Fruit fly (Drosophila melanogaster): Measurements from ENCODE around the gene CG34178.
A peak's percentile ranks its signal among the peaks of the same experiment; 100 is the strongest.

Gene CG34178

DNA sequence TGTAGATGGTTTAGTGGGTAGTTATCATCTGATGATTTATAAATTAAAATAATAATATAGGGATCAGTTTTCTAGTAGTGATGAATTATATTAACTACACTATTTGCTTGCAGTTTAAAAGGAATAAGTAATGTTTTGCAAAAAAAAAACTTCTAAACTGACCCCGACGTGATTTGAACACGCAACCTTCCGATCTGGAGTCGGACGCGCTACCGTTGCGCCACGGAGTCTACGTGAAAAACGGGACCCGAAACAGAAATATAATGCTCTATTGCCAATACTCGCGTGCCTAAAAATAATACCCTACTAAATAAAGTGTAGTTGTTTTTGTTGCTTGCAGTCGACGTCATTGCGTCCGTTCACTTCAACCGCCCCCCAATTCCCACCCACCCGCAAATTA, 14.9 kb upstream of the CG34178 start (continued):
- peak; percentile 22 for TF ChIP-seq D19A (tag; optimal IDR thresholded peaks at IDR 0.05)
- peak; percentile 67 for TF ChIP-seq bbx (GFP tag; IDR thresholded peaks at IDR 0.05; ENCODE audit: partially characterized antibody)
- TF ChIP-seq CG6254 (GFP tag; optimal IDR thresholded peaks at IDR 0.05), result no peak
- TF ChIP-seq CG6683 (GFP tag; optimal IDR thresholded peaks at IDR 0.05), result no peak
- peak; percentile 42; the same call in 1 of the 3 replicates for TF ChIP-seq knrl (GFP tag; IDR thresholded peaks at IDR 0.05; ENCODE audit: partially characterized antibody)
- TF ChIP-seq CG15479 (GFP tag; optimal IDR thresholded peaks at IDR 0.05), result peak; percentile 24
- TF ChIP-seq usp (GFP tag; optimal IDR thresholded peaks at IDR 0.05), result no peak
- no peak for TF ChIP-seq CG6654 (GFP tag; optimal IDR thresholded peaks at IDR 0.05)
- TF ChIP-seq tna (GFP tag; IDR thresholded peaks at IDR 0.05; ENCODE audit: partially characterized antibody), result peak; percentile 21; the same call in 1 of the 2 replicates
- TF ChIP-seq MTF-1 (GFP tag; optimal IDR thresholded peaks at IDR 0.05; ENCODE audit: borderline replicate concordance), result no peak
- TF ChIP-seq nerfin-1 (tag; optimal IDR thresholded peaks at IDR 0.05), result no peak
- no peak for TF ChIP-seq ATbp (GFP tag; optimal IDR thresholded peaks at IDR 0.05)
- TF ChIP-seq sisA (GFP tag; IDR thresholded peaks at IDR 0.05), result no peak
- TF ChIP-seq Meics (GFP tag; optimal IDR thresholded peaks at IDR 0.05), result no peak
- TF ChIP-seq crol (GFP tag; IDR thresholded peaks at IDR 0.05), result peak; percentile 54; the same call in 1 of the 2 replicates
- TF ChIP-seq Opbp (GFP tag; IDR thresholded peaks at IDR 0.05; ENCODE audit: partially characterized antibody), result peak; percentile 69; the same call in 2 of the 3 replicates
- no peak for TF ChIP-seq dati (GFP tag; IDR thresholded peaks at IDR 0.05)
- TF ChIP-seq Adf1 (GFP tag; IDR thresholded peaks at IDR 0.05), result no peak
- TF ChIP-seq schlank (tag; optimal IDR thresholded peaks at IDR 0.05), result no peak
- TF ChIP-seq BtbVII (GFP tag; optimal IDR thresholded peaks at IDR 0.05), result no peak
- TF ChIP-seq CG10267 (tag; optimal IDR thresholded peaks at IDR 0.05), result no peak
- TF ChIP-seq CG14860 (GFP tag; IDR thresholded peaks at IDR 0.05; ENCODE audit: partially characterized antibody), result peak; percentile 59
- TF ChIP-seq CG34376 (GFP tag; optimal IDR thresholded peaks at IDR 0.05), result no peak
- TF ChIP-seq D (optimal IDR thresholded peaks at IDR 0.05), result no peak
- no peak for TF ChIP-seq D (GFP tag; optimal IDR thresholded peaks at IDR 0.05)
- TF ChIP-seq bab2 (GFP tag; optimal IDR thresholded peaks at IDR 0.05), result no peak
- TF ChIP-seq nmo (GFP tag; optimal IDR thresholded peaks at IDR 0.05), result no peak
- TF ChIP-seq hb (GFP tag; IDR thresholded peaks at IDR 0.05; ENCODE audit: partially characterized antibody), result peak; percentile 50; the same call in 1 of the 3 replicates
- TF ChIP-seq slbo (GFP tag; IDR thresholded peaks at IDR 0.05), result 0 out of 2 replicates have a peak, but pooled peaks have one; percentile 4
- TF ChIP-seq CG15011 (GFP tag; optimal IDR thresholded peaks at IDR 0.05), result no peak
- TF ChIP-seq HLHmδ (GFP tag; optimal IDR thresholded peaks at IDR 0.05), result no peak

- TF ChIP-seq bbx (GFP tag; IDR thresholded peaks at IDR 0.05; ENCODE audit: partially characterized antibody) (no peak), pb (GFP tag; optimal IDR thresholded peaks at IDR 0.05) (no peak), dan (GFP tag; IDR thresholded peaks at IDR 0.05) (no peak), CG3065 (GFP tag; optimal IDR thresholded peaks at IDR 0.05) (no peak), CG9437 (GFP tag; optimal IDR thresholded peaks at IDR 0.05) (no peak), CG13624 (GFP tag; optimal IDR thresholded peaks at IDR 0.05) (no peak), CG17568 (GFP tag; optimal IDR thresholded peaks at IDR 0.05) (no peak), kni (GFP tag; optimal IDR thresholded peaks at IDR 0.05) (no peak), sqz (GFP tag; optimal IDR thresholded peaks at IDR 0.05) (no peak), yki (optimal IDR thresholded peaks at IDR 0.05) (no peak), gcm2 (GFP tag; optimal IDR thresholded peaks at IDR 0.05) (no peak), CG30403 (GFP tag; optimal IDR thresholded peaks at IDR 0.05) (no peak), Dll (GFP tag; IDR thresholded peaks at IDR 0.05; ENCODE audit: partially characterized antibody) (no peak), CG8765 (GFP tag; IDR thresholded peaks at IDR 0.05) (no peak), CG7745 (tag; optimal IDR thresholded peaks at IDR 0.05) (no peak), Hand (GFP tag; optimal IDR thresholded peaks at IDR 0.05) (no peak), CG3847 (GFP tag; IDR thresholded peaks at IDR 0.05) (no peak), pan (optimal IDR thresholded peaks at IDR 0.05) (no peak), pan (GFP tag; optimal IDR thresholded peaks at IDR 0.05 in 1 of 2, IDR thresholded peaks at IDR 0.05 in 1 of 2) (no peak), BEAF-32 (GFP tag; optimal IDR thresholded peaks at IDR 0.05) (no peak), Dek (tag; optimal IDR thresholded peaks at IDR 0.05) (no peak), E2f2 (GFP tag; IDR thresholded peaks at IDR 0.05) (no peak)
Measured at dm6 chr2L:4422154-4422553, 11.6 kb upstream of the CG34178 start.
